Worm (Caenorhabditis elegans): ENCODE measurements around the gene med-1.

Gene med-1

DNA sequence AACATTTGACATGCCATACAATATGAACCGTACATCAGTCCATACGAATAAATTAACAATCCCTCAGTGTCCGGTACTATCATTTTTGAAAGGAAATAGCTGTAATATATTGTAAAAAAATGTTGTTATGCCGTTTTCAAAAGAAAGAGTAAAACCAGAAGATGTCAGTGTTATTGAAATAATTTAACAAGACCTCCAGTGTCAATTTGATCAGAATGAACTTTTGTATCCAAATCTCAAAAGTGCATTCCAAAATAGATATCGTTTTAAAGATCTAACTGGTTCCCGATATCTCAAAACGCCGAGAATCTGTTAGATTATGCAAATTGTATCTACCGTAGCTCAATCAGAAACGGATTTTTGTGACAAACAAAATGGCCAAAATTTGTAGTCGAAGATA, 31.1 kb downstream of the med-1 start, which contains the start of gene odr-7:
Gene odr-7, minus strand, starts transcription at position 101 of the 400 bp plus-strand sequence.
- TF ChIP-seq ces-1 (GFP tag; optimal IDR thresholded peaks at IDR 0.05) (no peak), ceh-43 (GFP tag; optimal IDR thresholded peaks at IDR 0.05) (no peak), zip-8 (tag; optimal IDR thresholded peaks at IDR 0.05) (no peak), tbx-8 (GFP tag; optimal IDR thresholded peaks at IDR 0.05) (no peak), flh-1 (GFP tag; optimal IDR thresholded peaks at IDR 0.05) (no peak), nhr-237 (tag; optimal IDR thresholded peaks at IDR 0.05) (no peak), ceh-83 (GFP tag; optimal IDR thresholded peaks at IDR 0.05) (no peak), mep-1 (tag; optimal IDR thresholded peaks at IDR 0.05) (no peak), sptf-1 (tag; optimal IDR thresholded peaks at IDR 0.05) (no peak), lin-32 (GFP tag; optimal IDR thresholded peaks at IDR 0.05) (no peak), snpc-4 (tag; optimal IDR thresholded peaks at IDR 0.05) (no peak), hlh-1 (tag; optimal IDR thresholded peaks at IDR 0.05) (no peak), M03D4.4 (tag; optimal IDR thresholded peaks at IDR 0.05) (no peak), sem-2 (GFP tag; optimal IDR thresholded peaks at IDR 0.05) (no peak), nhr-12 (tag; optimal IDR thresholded peaks at IDR 0.05) (no peak), unc-39 (tag; optimal IDR thresholded peaks at IDR 0.05) (no peak)

DNA sequence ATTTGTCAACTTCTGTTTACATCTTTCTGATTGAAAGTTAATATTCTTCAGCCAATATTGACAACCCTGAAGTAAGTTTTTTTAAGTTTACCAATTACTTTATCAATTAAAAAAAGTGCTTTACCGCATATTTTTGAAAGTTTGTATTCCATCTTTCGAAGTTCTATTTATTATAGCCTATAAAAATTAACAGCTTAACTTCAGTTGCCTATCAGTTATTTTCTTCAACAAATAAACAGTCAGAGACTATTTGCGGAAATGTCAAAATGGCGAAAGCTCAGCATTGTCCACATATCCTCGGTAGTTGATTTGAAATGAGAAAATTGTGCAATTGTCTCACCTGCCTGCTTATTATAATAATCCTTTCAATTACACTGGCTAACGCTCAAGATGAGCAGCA, 33.1 kb downstream of the med-1 start, which contains the start of gene T18D3.5:
Gene T18D3.5, plus strand, starts transcription at position 301 of the 400 bp plus-strand sequence.
- TF ChIP-seq nhr-28 (tag; optimal IDR thresholded peaks at IDR 0.05): no peak
- no peak for TF ChIP-seq M03D4.4 (tag; optimal IDR thresholded peaks at IDR 0.05)
- no peak for TF ChIP-seq mep-1 (tag; optimal IDR thresholded peaks at IDR 0.05)
- TF ChIP-seq nhr-237 (tag; optimal IDR thresholded peaks at IDR 0.05): no peak
- no peak for TF ChIP-seq unc-39 (tag; optimal IDR thresholded peaks at IDR 0.05)
- no peak for TF ChIP-seq zip-8 (tag; optimal IDR thresholded peaks at IDR 0.05)
- no peak for TF ChIP-seq ceh-83 (GFP tag; optimal IDR thresholded peaks at IDR 0.05)
- no peak for TF ChIP-seq sptf-1 (tag; optimal IDR thresholded peaks at IDR 0.05)
- no peak for TF ChIP-seq tbx-8 (GFP tag; optimal IDR thresholded peaks at IDR 0.05)
- no peak for TF ChIP-seq blmp-1 (tag; optimal IDR thresholded peaks at IDR 0.05)
- TF ChIP-seq mls-2 (tag; optimal IDR thresholded peaks at IDR 0.05): no peak
- TF ChIP-seq drap-1 (GFP tag; optimal IDR thresholded peaks at IDR 0.05): no peak
- TF ChIP-seq nhr-2 (tag; optimal IDR thresholded peaks at IDR 0.05): no peak

DNA sequence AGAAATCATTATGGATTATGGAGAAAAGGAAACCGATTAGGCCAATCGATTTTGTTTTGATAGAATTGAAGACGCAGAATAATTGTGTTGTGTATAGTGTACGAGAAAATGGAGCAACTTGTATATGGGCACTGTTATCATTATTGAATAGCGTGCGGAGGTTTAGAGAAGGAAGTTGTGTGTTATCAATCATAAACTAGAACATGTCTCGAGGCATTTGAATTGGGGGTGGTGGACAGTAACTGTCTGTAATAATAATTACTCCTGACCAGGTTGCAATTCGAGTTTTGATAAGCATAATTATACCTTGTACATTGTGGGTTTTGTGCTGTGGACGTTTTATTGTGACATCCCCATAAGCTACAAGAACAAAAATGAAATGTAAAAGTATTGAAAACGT, 36.4 kb downstream of the med-1 start, which contains the start of gene cdf-2:
Gene cdf-2, minus strand, starts transcription at position 149 of the 400 bp plus-strand sequence.
- TF ChIP-seq nhr-2 (tag; optimal IDR thresholded peaks at IDR 0.05) (no peak), M03D4.4 (tag; optimal IDR thresholded peaks at IDR 0.05) (no peak), nhr-28 (tag; optimal IDR thresholded peaks at IDR 0.05) (no peak), hlh-1 (tag; optimal IDR thresholded peaks at IDR 0.05) (no peak), elt-3 (tag; optimal IDR thresholded peaks at IDR 0.05) (no peak), ces-1 (GFP tag; optimal IDR thresholded peaks at IDR 0.05) (no peak), lsy-2 (tag; optimal IDR thresholded peaks at IDR 0.05) (no peak), elt-1 (tag; optimal IDR thresholded peaks at IDR 0.05; ENCODE audit: borderline replicate concordance, insufficient read depth) (no peak), flh-1 (GFP tag; optimal IDR thresholded peaks at IDR 0.05) (no peak), pha-4 (tag; optimal IDR thresholded peaks at IDR 0.05) (no peak), tbx-8 (GFP tag; optimal IDR thresholded peaks at IDR 0.05) (no peak), ceh-83 (GFP tag; optimal IDR thresholded peaks at IDR 0.05) (no peak), unc-62 (GFP tag; optimal IDR thresholded peaks at IDR 0.05) (no peak), ceh-39 (tag; optimal IDR thresholded peaks at IDR 0.05) (no peak), mep-1 (tag; optimal IDR thresholded peaks at IDR 0.05) (no peak), nhr-12 (tag; optimal IDR thresholded peaks at IDR 0.05) (no peak), mab-5 (tag; optimal IDR thresholded peaks at IDR 0.05) (no peak), blmp-1 (tag; optimal IDR thresholded peaks at IDR 0.05) (no peak), unc-120 (tag; optimal IDR thresholded peaks at IDR 0.05; ENCODE audit: poor library complexity, severe bottlenecking) (no peak)

DNA sequence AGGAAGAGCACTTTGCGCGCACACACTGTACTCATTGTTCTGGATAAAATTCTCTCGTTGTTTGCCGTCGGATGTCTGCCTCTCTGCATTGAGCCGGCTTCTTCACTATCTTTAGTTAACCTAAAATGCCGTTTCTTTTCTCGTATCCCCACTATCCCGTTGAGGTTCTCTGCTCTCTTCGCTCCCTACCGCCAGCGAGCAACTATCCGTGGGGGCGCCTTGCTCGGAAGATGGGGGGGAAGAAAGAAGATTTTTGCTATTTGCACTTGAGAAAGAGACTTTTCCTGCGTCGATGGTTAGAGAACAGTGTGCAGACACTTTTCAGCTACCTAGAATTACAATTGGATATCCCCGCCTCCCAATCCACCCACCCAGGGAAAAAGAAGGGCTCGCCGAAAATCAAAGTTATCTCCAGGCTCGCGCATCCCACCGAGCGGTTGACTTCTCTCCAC, 37.3 kb downstream of the med-1 start, which contains the start of gene myo-2:
Gene myo-2, plus strand, starts transcription at position 402 of the 452 bp plus-strand sequence.
- TF ChIP-seq ces-1 (GFP tag; optimal IDR thresholded peaks at IDR 0.05) (no peak), drap-1 (GFP tag; optimal IDR thresholded peaks at IDR 0.05) (no peak), pha-4 (tag; optimal IDR thresholded peaks at IDR 0.05) (peak; percentile 17), unc-62 (GFP tag; optimal IDR thresholded peaks at IDR 0.05) (no peak)

DNA sequence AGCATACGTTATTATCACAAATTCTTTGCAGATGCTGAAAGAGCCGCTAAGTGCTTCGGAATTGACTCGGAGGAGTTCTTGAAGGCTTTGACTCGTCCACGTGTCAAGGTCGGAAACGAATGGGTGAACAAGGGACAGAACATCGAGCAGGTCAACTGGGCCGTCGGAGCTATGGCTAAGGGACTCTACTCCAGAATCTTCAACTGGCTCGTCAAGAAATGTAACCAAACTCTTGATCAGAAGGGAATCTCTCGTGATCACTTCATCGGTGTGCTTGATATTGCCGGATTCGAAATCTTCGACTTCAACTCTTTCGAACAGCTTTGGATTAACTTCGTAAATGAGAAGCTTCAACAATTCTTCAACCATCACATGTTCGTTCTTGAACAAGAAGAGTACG, 39.4 kb downstream of the med-1 start:
- TF ChIP-seq ztf-11 (tag; optimal IDR thresholded peaks at IDR 0.05): no peak
- no peak for TF ChIP-seq ceh-43 (GFP tag; optimal IDR thresholded peaks at IDR 0.05)
- TF ChIP-seq unc-120 (tag; optimal IDR thresholded peaks at IDR 0.05; ENCODE audit: poor library complexity, severe bottlenecking): no peak
- no peak for TF ChIP-seq zip-8 (tag; optimal IDR thresholded peaks at IDR 0.05)
- no peak for TF ChIP-seq mab-5 (tag; optimal IDR thresholded peaks at IDR 0.05)
- TF ChIP-seq flh-1 (GFP tag; optimal IDR thresholded peaks at IDR 0.05): no peak
- no peak for TF ChIP-seq mls-2 (tag; optimal IDR thresholded peaks at IDR 0.05)
- no peak for TF ChIP-seq ham-2 (GFP tag; optimal IDR thresholded peaks at IDR 0.05)
- TF ChIP-seq ceh-83 (GFP tag; optimal IDR thresholded peaks at IDR 0.05): no peak
- TF ChIP-seq lin-13 (tag; optimal IDR thresholded peaks at IDR 0.05): no peak
- no peak for TF ChIP-seq nhr-2 (tag; optimal IDR thresholded peaks at IDR 0.05)
- no peak for TF ChIP-seq blmp-1 (tag; optimal IDR thresholded peaks at IDR 0.05)
- TF ChIP-seq hlh-1 (tag; optimal IDR thresholded peaks at IDR 0.05): no peak
- TF ChIP-seq tbx-8 (GFP tag; optimal IDR thresholded peaks at IDR 0.05): no peak
- no peak for TF ChIP-seq nhr-76 (tag; optimal IDR thresholded peaks at IDR 0.05)
- TF ChIP-seq sptf-1 (tag; optimal IDR thresholded peaks at IDR 0.05): no peak
- no peak for TF ChIP-seq ceh-39 (tag; optimal IDR thresholded peaks at IDR 0.05)
- TF ChIP-seq lsy-2 (tag; optimal IDR thresholded peaks at IDR 0.05): no peak
- TF ChIP-seq snpc-4 (tag; optimal IDR thresholded peaks at IDR 0.05): no peak
- TF ChIP-seq bed-3 (GFP tag; optimal IDR thresholded peaks at IDR 0.05): no peak
